Worm (Caenorhabditis elegans) whole organism, L4 larva: ENCODE measurements around the gene ceh-91.

Source experiments
- attf-4 ChIP-seq: sonication (generic microtip); optimal IDR thresholded peaks from 3 replicates; lab custom pipeline; 2017; ENCODE audit warnings: missing biosample characterization, missing genetic modification characterization
- ceh-62 ChIP-seq: sonication (generic microtip); optimal IDR thresholded peaks from 2 replicates; lab custom pipeline; 2017; ENCODE audit warnings: missing biosample characterization, missing genetic modification characterization
- daf-12 ChIP-seq: fragments of 150-350 bp; optimal IDR thresholded peaks from 2 replicates; lab custom pipeline; 2014; ENCODE audit warnings: missing biosample characterization, missing genetic modification reagents, missing genetic modification characterization
- dmd-9 ChIP-seq: fragments of 200-800 bp; sonication (Bioruptor generic); IDR thresholded peaks from 2 replicates; pipeline ENCODE4 v1.3.6; 2022; ENCODE audit warnings: missing genetic modification reagents, missing genetic modification characterization, missing compliant biosample characterization
- dve-1 ChIP-seq: sonication (generic microtip); optimal IDR thresholded peaks from 2 replicates; lab custom pipeline; 2017; ENCODE audit warnings: antibody characterized with exemption, mild to moderate bottlenecking, missing genetic modification characterization, missing compliant biosample characterization; ENCODE audit not compliant: insufficient read depth
- egl-27 ChIP-seq: sonication (generic microtip); optimal IDR thresholded peaks from 3 replicates; lab custom pipeline; 2017; ENCODE audit warnings: missing biosample characterization, missing genetic modification reagents, missing genetic modification characterization
- nhr-102 ChIP-seq: sonication (generic microtip); optimal IDR thresholded peaks from 2 replicates; lab custom pipeline; 2016; ENCODE audit warnings: mild to moderate bottlenecking, missing genetic modification characterization, moderate library complexity, missing compliant biosample characterization
- nhr-76 ChIP-seq: fragments of 150-350 bp; optimal IDR thresholded peaks from 2 replicates; lab custom pipeline; 2014; ENCODE audit warnings: missing biosample characterization, missing genetic modification characterization
- nhr-77 ChIP-seq: fragments of 150-350 bp; optimal IDR thresholded peaks from 2 replicates; lab custom pipeline; 2014; ENCODE audit warnings: missing biosample characterization, missing genetic modification characterization
- zfp-3 ChIP-seq: fragments of 200-800 bp; sonication (Bioruptor generic); conservative IDR thresholded peaks from 2 replicates; pipeline ENCODE4 v1.3.6; 2022; ENCODE audit warnings: missing genetic modification reagents, missing genetic modification characterization, missing compliant biosample characterization
- zip-11 ChIP-seq: fragments of 200-800 bp; sonication (Bioruptor generic); IDR thresholded peaks from 2 replicates; pipeline ENCODE4 v1.3.6; 2022; ENCODE audit warnings: missing genetic modification characterization, missing compliant biosample characterization

ce11 chrIII:11656389-11656788, 39.8 kb downstream of the ceh-91 start:
- TF ChIP-seq nhr-102: no peak
- TF ChIP-seq dve-1: no peak
- TF ChIP-seq dmd-9 (GFP tag; lab: Robert Waterston, UW): no peak
- TF ChIP-seq daf-12 (tag; lab: Kevin White, UChicago): no peak
- no peak for TF ChIP-seq ceh-62 (tag; lab: Kevin White, UChicago)
- TF ChIP-seq nhr-76 (tag; lab: Kevin White, UChicago): no peak
- no peak for TF ChIP-seq zfp-3 (GFP tag; lab: Robert Waterston, UW)
- no peak for TF ChIP-seq egl-27 (tag; lab: Kevin White, UChicago)
- no peak for TF ChIP-seq nhr-77
- TF ChIP-seq attf-4: no peak
- TF ChIP-seq zip-11: no peak
